Worm (Caenorhabditis elegans): Measurements from ENCODE around the gene exc-13.

exc-13 gene

DNA sequence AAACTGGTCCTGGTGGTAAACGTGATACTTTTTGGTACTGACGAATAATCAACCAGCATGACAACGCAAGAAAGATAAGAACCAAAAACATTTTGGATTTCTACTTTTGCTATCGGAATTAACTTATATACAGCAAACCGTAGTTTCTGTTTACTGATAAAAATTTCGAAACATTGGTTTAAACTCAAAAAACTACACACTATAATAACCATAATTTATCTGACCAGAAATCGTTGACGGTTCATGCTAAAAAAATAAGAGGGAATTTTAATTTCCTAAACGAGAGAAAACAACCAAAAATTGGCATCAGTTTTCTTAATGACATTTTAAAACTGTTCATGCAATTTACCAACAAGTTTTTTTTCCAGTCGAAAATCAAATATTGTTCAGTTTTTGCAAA is 3.4 kb upstream of the exc-13 start, which contains the start of gene cyp-35A1:
TSS of gene cyp-35A1 (minus strand) at position 101 of the 400 bp plus-strand sequence.
- TF ChIP-seq ztf-4 (tag; optimal IDR thresholded peaks at IDR 0.05), result no peak
- TF ChIP-seq efl-1 (optimal IDR thresholded peaks at IDR 0.05), result no peak
- TF ChIP-seq efl-1 (GFP tag; optimal IDR thresholded peaks at IDR 0.05 in 1 of 2), result peak in 1 of 2 experiments; percentile 37

DNA sequence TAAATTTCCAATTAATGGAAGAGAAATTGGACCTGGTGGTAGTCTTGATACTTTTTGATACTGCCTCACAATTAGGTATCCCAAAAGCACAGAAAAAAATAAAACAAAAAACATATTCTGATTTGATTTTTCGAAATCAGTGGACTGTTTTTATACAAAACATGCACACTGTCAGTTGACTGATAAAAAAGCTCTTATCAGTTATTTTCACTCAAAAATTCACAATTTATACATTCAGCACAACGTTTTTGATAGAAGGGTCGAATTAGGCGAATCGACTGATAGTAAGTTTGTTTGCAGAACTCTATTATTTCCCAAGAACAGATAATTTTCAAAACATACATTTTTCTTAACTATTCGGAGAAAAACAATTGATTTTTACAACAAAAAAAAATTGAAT is 992 bp upstream of the exc-13 start, which contains the start of gene cyp-35A2:
TSS of gene cyp-35A2 (minus strand) at position 124 of the 400 bp plus-strand sequence.
- TF ChIP-seq fos-1 (tag; optimal IDR thresholded peaks at IDR 0.05) (no peak), elt-2 (tag; optimal IDR thresholded peaks at IDR 0.05) (peak; percentile 90)

DNA sequence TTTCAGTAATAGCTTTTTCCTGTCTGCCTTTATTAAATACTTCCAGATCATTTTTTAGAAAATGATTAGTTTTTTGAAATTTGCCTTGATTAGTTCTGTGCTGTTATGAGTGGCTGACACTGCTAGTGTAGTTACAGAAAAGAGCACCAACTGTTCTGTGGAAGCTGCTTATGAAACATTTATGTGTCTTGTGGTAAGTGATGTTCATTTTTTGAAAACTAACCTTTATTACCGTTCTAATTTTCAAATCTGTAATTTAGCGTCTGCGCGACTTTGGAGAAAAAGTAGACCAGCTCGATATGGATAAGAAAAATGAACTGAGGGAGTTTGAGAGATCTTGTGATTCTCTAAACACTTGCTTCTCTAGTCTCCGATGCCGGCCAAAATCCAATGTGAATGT is 4.5 kb downstream of the exc-13 start, which contains the start of gene srj-14:
TSS of gene srj-14 (plus strand) at position 131 of the 400 bp plus-strand sequence.
- TF ChIP-seq efl-1 (optimal IDR thresholded peaks at IDR 0.05) (no peak), efl-1 (GFP tag; optimal IDR thresholded peaks at IDR 0.05 in 1 of 2) (peak in 1 of 2 experiments; percentile 77), ets-5 (GFP tag; IDR thresholded peaks at IDR 0.05) (no peak)

DNA sequence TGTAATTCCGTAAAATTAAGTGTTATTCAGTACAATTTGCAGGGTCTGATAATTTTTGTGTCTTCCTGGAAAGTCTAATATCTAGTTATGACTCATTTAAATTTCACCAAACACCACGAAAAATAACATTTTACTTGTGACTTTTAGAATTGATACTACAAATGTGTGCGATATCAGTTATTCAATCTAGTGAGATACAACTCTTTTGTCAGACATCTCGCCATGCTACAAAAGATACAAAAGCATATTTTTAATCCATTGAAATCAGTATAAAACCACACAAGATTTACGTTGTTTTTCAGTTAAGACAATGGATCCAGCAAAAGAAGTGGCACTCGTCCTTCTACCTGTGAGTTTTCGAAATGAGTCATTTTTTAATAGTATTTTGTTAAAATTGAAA is 9.0 kb downstream of the exc-13 start, which contains the start of gene srx-56:
TSS of gene srx-56 (plus strand) at position 301 of the 400 bp plus-strand sequence.
- TF ChIP-seq fkh-8 (tag; optimal IDR thresholded peaks at IDR 0.05), result peak; percentile 50
- TF ChIP-seq C34B4.2 (tag; optimal IDR thresholded peaks at IDR 0.05), result no peak
- no peak for TF ChIP-seq mep-1 (tag; optimal IDR thresholded peaks at IDR 0.05)
- TF ChIP-seq ces-1 (GFP tag; optimal IDR thresholded peaks at IDR 0.05), result no peak
- no peak for TF ChIP-seq lin-35 (GFP tag; optimal IDR thresholded peaks at IDR 0.05)
- TF ChIP-seq hpl-2 (GFP tag; optimal IDR thresholded peaks at IDR 0.05), result no peak
- TF ChIP-seq sup-37 (GFP tag; optimal IDR thresholded peaks at IDR 0.05), result no peak

DNA sequence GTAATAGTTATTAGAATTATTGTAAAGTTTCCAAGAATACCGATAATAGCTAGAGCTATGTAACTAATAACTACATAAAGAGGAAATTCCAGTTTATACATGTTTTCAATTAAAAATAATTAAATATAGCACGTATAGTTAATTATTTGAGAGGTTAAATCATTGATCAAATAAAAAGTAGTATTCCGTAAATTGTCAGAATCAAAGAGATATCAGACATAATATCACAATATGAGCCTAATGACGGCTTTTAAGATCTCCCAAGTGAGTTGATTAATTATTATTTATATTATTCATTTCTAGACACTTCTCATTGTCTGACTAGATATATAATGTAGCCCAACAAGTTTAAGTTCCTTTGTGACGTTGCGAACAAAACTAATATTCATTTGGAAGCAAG is 14.3 kb downstream of the exc-13 start, which contains the start of gene srsx-24:
TSS of gene srsx-24 (minus strand) at position 101 of the 400 bp plus-strand sequence.
- TF ChIP-seq ceh-8 (GFP tag; optimal IDR thresholded peaks at IDR 0.05), result peak; percentile 40
- no peak for TF ChIP-seq ceh-82 (tag; optimal IDR thresholded peaks at IDR 0.05)

DNA sequence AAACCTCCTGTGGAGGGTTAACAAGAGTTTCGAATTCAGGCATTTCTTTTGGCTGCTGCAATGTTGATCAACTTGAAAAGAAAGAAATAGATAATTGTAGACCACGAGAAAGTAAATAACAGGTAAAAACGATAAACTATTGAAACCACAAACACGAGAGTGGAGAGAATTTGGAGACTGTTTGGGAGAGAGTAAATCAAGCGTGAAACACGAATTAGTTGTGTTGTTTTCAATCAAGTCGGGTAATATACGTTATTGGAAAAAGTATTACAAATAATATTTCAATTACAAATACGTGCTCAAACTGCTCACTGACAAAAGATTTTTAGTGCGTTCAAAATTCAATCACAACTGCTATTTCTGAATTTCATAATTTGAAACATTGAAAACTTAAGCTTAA is 16.0 kb downstream of the exc-13 start, which contains the start of gene C03G6.17:
TSS of gene C03G6.17 (minus strand) at position 101 of the 400 bp plus-strand sequence.
- TF ChIP-seq lir-3 (tag; optimal IDR thresholded peaks at IDR 0.05; ENCODE audit: poor library complexity), result no peak
- no peak for TF ChIP-seq pqm-1 (tag; optimal IDR thresholded peaks at IDR 0.05)
- no peak for TF ChIP-seq egl-13 (tag; optimal IDR thresholded peaks at IDR 0.05)
- TF ChIP-seq blmp-1 (tag; optimal IDR thresholded peaks at IDR 0.05), result peak; percentile 22
- TF ChIP-seq nhr-90 (tag; optimal IDR thresholded peaks at IDR 0.05; ENCODE audit: poor library complexity), result no peak
- no peak for TF ChIP-seq elt-2 (tag; optimal IDR thresholded peaks at IDR 0.05)
- TF ChIP-seq zag-1 (tag; optimal IDR thresholded peaks at IDR 0.05), result no peak
- no peak for TF ChIP-seq hlh-17 (GFP tag; optimal IDR thresholded peaks at IDR 0.05; ENCODE audit: borderline replicate concordance)
- TF ChIP-seq efl-3 (GFP tag; optimal IDR thresholded peaks at IDR 0.05), result no peak
- TF ChIP-seq nhr-85 (tag), result peak; percentile 63

DNA sequence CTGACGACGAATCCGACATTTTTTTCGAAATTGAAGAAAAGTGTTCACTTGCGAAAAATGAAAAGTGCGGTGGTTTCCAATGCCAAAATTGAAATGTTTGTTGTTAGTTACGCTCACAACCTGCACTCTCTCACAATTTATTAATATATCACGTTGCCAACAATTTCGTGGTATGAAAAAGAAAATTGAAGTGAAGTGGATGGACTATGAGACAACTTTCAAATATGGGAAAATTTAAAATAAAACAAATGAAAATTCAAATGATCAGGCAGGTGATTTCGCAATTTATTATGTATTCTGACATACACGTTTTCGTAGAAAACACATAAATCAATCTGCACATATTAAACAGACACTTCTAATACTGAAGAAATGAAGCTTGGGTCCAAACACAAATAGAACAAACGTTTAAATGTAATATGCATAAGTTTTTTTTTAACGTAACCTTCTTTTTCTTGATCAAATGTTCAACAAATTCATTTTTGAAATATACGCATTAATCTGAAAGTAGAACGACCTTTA is 21.1 kb downstream of the exc-13 start, which contains the start of gene srp-6:
TSS of gene srp-6 (minus strand) at position 51 of the 522 bp plus-strand sequence.
- TF ChIP-seq C04F5.9 (tag; optimal IDR thresholded peaks at IDR 0.05), result no peak
- TF ChIP-seq irx-1 (tag; optimal IDR thresholded peaks at IDR 0.05), result no peak
- TF ChIP-seq hlh-17 (GFP tag; optimal IDR thresholded peaks at IDR 0.05; ENCODE audit: borderline replicate concordance), result no peak
- no peak for TF ChIP-seq mef-2 (tag; optimal IDR thresholded peaks at IDR 0.05)
- TF ChIP-seq pqm-1 (tag; optimal IDR thresholded peaks at IDR 0.05), result no peak
- TF ChIP-seq hlh-4 (tag; optimal IDR thresholded peaks at IDR 0.05), result peak; percentile 57
- no peak for TF ChIP-seq ets-5 (GFP tag; IDR thresholded peaks at IDR 0.05)
- TF ChIP-seq elt-3 (tag; optimal IDR thresholded peaks at IDR 0.05), result no peak
- TF ChIP-seq lir-3 (tag; optimal IDR thresholded peaks at IDR 0.05; ENCODE audit: poor library complexity), result no peak
- TF ChIP-seq swsn-7 (tag; optimal IDR thresholded peaks at IDR 0.05), result no peak
- no peak for TF ChIP-seq nhr-11 (tag; optimal IDR thresholded peaks at IDR 0.05)
- no peak for TF ChIP-seq nhr-19 (GFP tag; conservative IDR thresholded peaks at IDR 0.05)
- no peak for TF ChIP-seq elt-2 (tag; optimal IDR thresholded peaks at IDR 0.05)
- TF ChIP-seq blmp-1 (tag; optimal IDR thresholded peaks at IDR 0.05), result peak; percentile 35
- TF ChIP-seq nhr-84 (tag; optimal IDR thresholded peaks at IDR 0.05), result no peak
- TF ChIP-seq efl-1 (optimal IDR thresholded peaks at IDR 0.05), result no peak
- peak in 1 of 2 experiments; percentile 5 for TF ChIP-seq efl-1 (GFP tag; optimal IDR thresholded peaks at IDR 0.05 in 1 of 2)
- no peak for TF ChIP-seq ztf-4 (tag; optimal IDR thresholded peaks at IDR 0.05)
- no peak for TF ChIP-seq nhr-237 (tag; optimal IDR thresholded peaks at IDR 0.05)
- no peak for TF ChIP-seq unc-98 (GFP tag; IDR thresholded peaks at IDR 0.05)
- TF ChIP-seq nhr-77 (tag; optimal IDR thresholded peaks at IDR 0.05), result no peak
- no peak for TF ChIP-seq nhr-47 (tag; optimal IDR thresholded peaks at IDR 0.05)
- TF ChIP-seq unc-30 (tag; optimal IDR thresholded peaks at IDR 0.05), result no peak
- TF ChIP-seq lin-15B (tag; optimal IDR thresholded peaks at IDR 0.05), result no peak

All from whole organism, L1 larva.